Worm (Caenorhabditis elegans) whole organism, L2 larva: ENCODE data around the gene vnut-1.

Experiments used
- aly-2 ChIP-seq: fragments of 150-350 bp; optimal IDR thresholded peaks from 2 replicates; lab custom pipeline; 2014; ENCODE audit warnings: missing biosample characterization, missing genetic modification characterization
- blmp-1 ChIP-seq: sonication (generic microtip); optimal IDR thresholded peaks from 2 replicates; lab custom pipeline; 2017; ENCODE audit warnings: missing genetic modification characterization, mild to moderate bottlenecking, missing compliant biosample characterization, antibody characterized with exemption, moderate library complexity; ENCODE audit not compliant: insufficient read depth
- nhr-11 ChIP-seq: fragments of 150-350 bp; optimal IDR thresholded peaks from 2 replicates; lab custom pipeline; 2014; ENCODE audit warnings: missing biosample characterization, missing genetic modification characterization
- nhr-77 ChIP-seq: fragments of 150-350 bp; optimal IDR thresholded peaks from 2 replicates; lab custom pipeline; 2014; ENCODE audit warnings: missing biosample characterization, missing genetic modification characterization
- ztf-11 ChIP-seq: sonication (generic microtip); optimal IDR thresholded peaks from 2 replicates; lab custom pipeline; 2017; ENCODE audit warnings: missing biosample characterization, missing genetic modification characterization

- no peak for TF ChIP-seq nhr-11 (tag; lab: Kevin White, UChicago)
- no peak for TF ChIP-seq ztf-11 (tag; lab: Kevin White, UChicago)
- TF ChIP-seq nhr-77 (tag; lab: Kevin White, UChicago): no peak
- TF ChIP-seq aly-2 (tag; lab: Kevin White, UChicago): no peak
- TF ChIP-seq blmp-1 (tag; lab: Kevin White, UChicago): no peak
These were observed 4.6 kb downstream of the vnut-1 start, which contains the start of gene cysl-2 for ce11 chrII:14494414-14494463.
